Fruit fly (Drosophila melanogaster) whole organism, embryonic: ENCODE measurements around the gene CG4009.

ENCODE experiments used
- Atf6 ChIP-seq: fragments of 200-800 bp; sonication (Bioruptor generic); IDR thresholded peaks from 2 replicates; pipeline ENCODE4 v1.3.6; 2022; ENCODE audit warnings: missing biosample characterization, missing genetic modification characterization
- Bdp1 ChIP-seq: fragments of 200-800 bp; sonication (Bioruptor generic); optimal IDR thresholded peaks from 3 replicates; lab custom pipeline; 2016; ENCODE audit warnings: missing biosample characterization, missing genetic modification characterization
- CG10209 ChIP-seq: fragments of 200-800 bp; sonication (Bioruptor generic); optimal IDR thresholded peaks from 3 replicates; lab custom pipeline; 2017; ENCODE audit warnings: missing biosample characterization, mild to moderate bottlenecking, missing genetic modification characterization, missing genetic modification reagents
- CG10366 ChIP-seq: fragments of 200-800 bp; sonication (Bioruptor generic); IDR thresholded peaks from 2 replicates; pipeline ENCODE4 v1.3.6; 2022; ENCODE audit warnings: missing biosample characterization, missing genetic modification characterization
- CG10979 ChIP-seq: fragments of 200-800 bp; sonication (Bioruptor generic); optimal IDR thresholded peaks from 2 replicates; lab custom pipeline; 2018; ENCODE audit warnings: missing biosample characterization, mild to moderate bottlenecking, missing genetic modification characterization, moderate library complexity
- CG11695 ChIP-seq: fragments of 200-800 bp; sonication (Bioruptor generic); IDR thresholded peaks from 3 replicates; pipeline ENCODE4 v1.3.6; 2022; ENCODE audit warnings: missing biosample characterization, missing genetic modification characterization
- CG13894 ChIP-seq: fragments of 200-800 bp; sonication (Bioruptor generic); optimal IDR thresholded peaks from 3 replicates; lab custom pipeline; 2018; ENCODE audit warnings: missing biosample characterization, mild to moderate bottlenecking, missing genetic modification characterization, moderate library complexity
- CG14050 ChIP-seq: fragments of 200-800 bp; sonication (Bioruptor generic); IDR thresholded peaks from 3 replicates; pipeline ENCODE4 v1.3.6; 2022; ENCODE audit warnings: missing biosample characterization, missing genetic modification characterization
- CG14860 ChIP-seq: fragments of 200-800 bp; sonication (Bioruptor generic); IDR thresholded peaks from 3 replicates; pipeline ENCODE4 v1.3.6; 2022; ENCODE audit warnings: missing biosample characterization, missing genetic modification characterization; ENCODE audit not compliant: partially characterized antibody
- CG15011 ChIP-seq: fragments of 200-800 bp; sonication (Bioruptor generic); optimal IDR thresholded peaks from 3 replicates; lab custom pipeline; 2018; ENCODE audit warnings: missing biosample characterization, mild to moderate bottlenecking, missing genetic modification characterization
- CG17359 ChIP-seq: fragments of 200-800 bp; sonication (Bioruptor generic); optimal IDR thresholded peaks from 3 replicates; lab custom pipeline; 2018; ENCODE audit warnings: missing biosample characterization, mild to moderate bottlenecking, missing genetic modification characterization, moderate library complexity
- CG17912 ChIP-seq: fragments of 200-800 bp; sonication (Bioruptor generic); optimal IDR thresholded peaks from 2 replicates; lab custom pipeline; 2018; ENCODE audit warnings: missing biosample characterization, mild to moderate bottlenecking, missing genetic modification characterization
- CG31365 ChIP-seq: fragments of 200-800 bp; sonication (Bioruptor generic); optimal IDR thresholded peaks from 2 replicates; lab custom pipeline; 2018; ENCODE audit warnings: missing biosample characterization, mild to moderate bottlenecking, missing genetic modification characterization
- CG32532 ChIP-seq: fragments of 200-800 bp; sonication (Bioruptor generic); IDR thresholded peaks from 2 replicates; pipeline ENCODE4 v1.3.6; 2022; ENCODE audit warnings: missing biosample characterization, missing genetic modification characterization
- CG34376 ChIP-seq: fragments of 200-800 bp; sonication (Bioruptor generic); optimal IDR thresholded peaks from 2 replicates; lab custom pipeline; 2018; ENCODE audit warnings: missing biosample characterization, mild to moderate bottlenecking, missing genetic modification characterization
- CG43689 ChIP-seq: fragments of 200-800 bp; sonication (Bioruptor generic); IDR thresholded peaks from 2 replicates; pipeline ENCODE4 v1.3.6; 2022; ENCODE audit warnings: missing biosample characterization, missing genetic modification characterization
- CG4854 ChIP-seq: fragments of 200-800 bp; sonication (Bioruptor generic); optimal IDR thresholded peaks from 2 replicates; lab custom pipeline; 2016; ENCODE audit warnings: missing biosample characterization, missing genetic modification characterization, inconsistent platforms
- CG5953 ChIP-seq: fragments of 200-800 bp; sonication (Bioruptor generic); IDR thresholded peaks from 2 replicates; pipeline ENCODE4 v1.3.6; 2022; ENCODE audit warnings: missing biosample characterization, missing genetic modification characterization
- CG6175 ChIP-seq: fragments of 200-800 bp; sonication (Bioruptor generic); IDR thresholded peaks from 3 replicates; pipeline ENCODE4 v1.3.6; 2022; ENCODE audit warnings: missing biosample characterization, missing genetic modification characterization
- CG8089 ChIP-seq: fragments of 200-800 bp; sonication (Bioruptor generic); optimal IDR thresholded peaks from 3 replicates; lab custom pipeline; 2016; ENCODE audit warnings: missing biosample characterization, missing genetic modification characterization
- CG8281 ChIP-seq: fragments of 200-800 bp; sonication (Bioruptor generic); optimal IDR thresholded peaks from 2 replicates; lab custom pipeline; 2018; ENCODE audit warnings: missing biosample characterization, mild to moderate bottlenecking, missing genetic modification characterization, moderate library complexity
- CG8388 ChIP-seq: fragments of 200-800 bp; sonication (Bioruptor generic); optimal IDR thresholded peaks from 2 replicates; lab custom pipeline; 2019; ENCODE audit warnings: missing biosample characterization, mild to moderate bottlenecking, missing genetic modification characterization, moderate library complexity
- CG9437 ChIP-seq: fragments of 200-800 bp; sonication (Bioruptor generic); optimal IDR thresholded peaks from 2 replicates; lab custom pipeline; 2018; ENCODE audit warnings: missing biosample characterization, mild to moderate bottlenecking, missing genetic modification characterization
- Dek ChIP-seq: fragments of 200-800 bp; sonication (Bioruptor generic); optimal IDR thresholded peaks from 3 replicates; lab custom pipeline; 2019; ENCODE audit warnings: missing biosample characterization, mild to moderate bottlenecking, missing genetic modification characterization, moderate library complexity
- E2f2 ChIP-seq: fragments of 200-800 bp; sonication (Bioruptor generic); IDR thresholded peaks from 2 replicates; pipeline ENCODE4 v1.3.6; 2022; ENCODE audit warnings: missing biosample characterization, missing genetic modification characterization
- Fer3 ChIP-seq: fragments of 200-800 bp; sonication (Bioruptor generic); optimal IDR thresholded peaks from 2 replicates; lab custom pipeline; 2018; ENCODE audit warnings: missing biosample characterization, mild to moderate bottlenecking, missing genetic modification characterization, moderate library complexity
- HLH54F ChIP-seq: fragments of 200-800 bp; sonication (Bioruptor generic); optimal IDR thresholded peaks from 3 replicates; lab custom pipeline; 2016; ENCODE audit warnings: missing biosample characterization, missing genetic modification characterization
- Hr39 ChIP-seq: fragments of >200 bp; optimal IDR thresholded peaks from 2 replicates; lab custom pipeline; 2017
- Hr51 ChIP-seq, 2 experiments: fragments of 200-800 bp; sonication (Bioruptor generic); optimal IDR thresholded peaks; 2 replicates in 1 of 2; 3 replicates in 1 of 2; lab custom pipeline; 2016 to 2018; ENCODE audit warnings: missing biosample characterization in 2 of 2, missing genetic modification characterization in 2 of 2, mild to moderate bottlenecking in 1 of 2, moderate library complexity in 1 of 2
- Hr78 ChIP-seq, 2 experiments: fragments of 200-800 bp in 1 of 2; fragments of >200 bp in 1 of 2; sonication (Bioruptor generic) in 1 of 2; optimal IDR thresholded peaks; 2 replicates each; lab custom pipeline; 2017 to 2019; ENCODE audit warnings: missing biosample characterization in 2 of 2, missing genetic modification characterization in 2 of 2, mild to moderate bottlenecking in 1 of 2, moderate library complexity in 1 of 2
- Kr ChIP-seq: fragments of 200-800 bp; sonication (Bioruptor generic); optimal IDR thresholded peaks from 2 replicates; lab custom pipeline; 2017; ENCODE audit warnings: missing biosample characterization, mild to moderate bottlenecking, missing genetic modification characterization
- Max ChIP-seq: fragments of 200-800 bp; sonication (Bioruptor generic); optimal IDR thresholded peaks from 2 replicates; lab custom pipeline; 2016; ENCODE audit warnings: missing biosample characterization, mild to moderate bottlenecking, missing genetic modification characterization
- Pdp1 ChIP-seq, 2 experiments: fragments of 200-800 bp; sonication (Bioruptor generic); optimal IDR thresholded peaks; 3 replicates each; lab custom pipeline; 2016; ENCODE audit warnings: missing biosample characterization in 2 of 2, missing genetic modification characterization in 2 of 2, mild to moderate bottlenecking in 1 of 2, moderate library complexity in 1 of 2
- Rfx ChIP-seq: fragments of 200-800 bp; sonication (Bioruptor generic); IDR thresholded peaks from 2 replicates; pipeline ENCODE4 v1.3.6; 2022; ENCODE audit warnings: missing biosample characterization, missing genetic modification characterization
- Ssrp ChIP-seq: fragments of 200-800 bp; sonication (Bioruptor generic); optimal IDR thresholded peaks from 2 replicates; lab custom pipeline; 2018; ENCODE audit warnings: missing biosample characterization, mild to moderate bottlenecking, missing genetic modification characterization, moderate library complexity
- Taf1 ChIP-seq: fragments of 200-800 bp; sonication (Bioruptor generic); IDR thresholded peaks from 2 replicates; pipeline ENCODE4 v1.3.6; 2022; ENCODE audit warnings: missing biosample characterization, missing genetic modification characterization
- abd-A ChIP-seq: fragments of 200-800 bp; sonication (Bioruptor generic); optimal IDR thresholded peaks from 3 replicates; lab custom pipeline; 2019; ENCODE audit warnings: missing biosample characterization, mild to moderate bottlenecking, missing genetic modification characterization, moderate library complexity
- bbx ChIP-seq: fragments of 200-800 bp; sonication (Bioruptor generic); IDR thresholded peaks from 2 replicates; pipeline ENCODE4 v1.3.6; 2022; ENCODE audit warnings: missing biosample characterization, missing genetic modification characterization; ENCODE audit not compliant: partially characterized antibody
- bowl ChIP-seq: fragments of 200-800 bp; sonication (Bioruptor generic); IDR thresholded peaks from 2 replicates; pipeline ENCODE4 v1.3.6; 2022; ENCODE audit warnings: missing biosample characterization, missing genetic modification characterization
- emc ChIP-seq: fragments of 200-800 bp; sonication (Bioruptor generic); optimal IDR thresholded peaks from 2 replicates; lab custom pipeline; 2016; ENCODE audit warnings: missing biosample characterization, missing genetic modification characterization
- ems ChIP-seq: fragments of 200-800 bp; sonication (Bioruptor generic); optimal IDR thresholded peaks from 3 replicates; lab custom pipeline; 2016; ENCODE audit warnings: missing biosample characterization, missing genetic modification characterization
- fd96Cb ChIP-seq: fragments of 200-800 bp; sonication (Bioruptor generic); optimal IDR thresholded peaks from 2 replicates; lab custom pipeline; 2018; ENCODE audit warnings: missing biosample characterization, mild to moderate bottlenecking, missing genetic modification characterization, moderate library complexity
- grn ChIP-seq: fragments of 200-800 bp; sonication (Bioruptor generic); optimal IDR thresholded peaks from 3 replicates; lab custom pipeline; 2017; ENCODE audit warnings: missing biosample characterization, missing genetic modification characterization
- seq ChIP-seq: fragments of 200-800 bp; sonication (Bioruptor generic); IDR thresholded peaks from 2 replicates; pipeline ENCODE4 v1.3.6; 2022; ENCODE audit warnings: missing biosample characterization, missing genetic modification characterization
- sim ChIP-seq: fragments of 200-800 bp; sonication (Bioruptor generic); IDR thresholded peaks from 2 replicates; pipeline ENCODE4 v1.3.6; 2022; ENCODE audit warnings: missing biosample characterization, missing genetic modification characterization
- tio ChIP-seq: fragments of 200-800 bp; sonication (Bioruptor generic); optimal IDR thresholded peaks from 2 replicates; lab custom pipeline; 2017; ENCODE audit warnings: missing biosample characterization, missing genetic modification characterization, inconsistent platforms
- trem ChIP-seq: fragments of 200-800 bp; optimal IDR thresholded peaks from 3 replicates; lab custom pipeline; 2019; ENCODE audit warnings: missing biosample characterization, mild to moderate bottlenecking, missing genetic modification characterization, moderate library complexity
- tx ChIP-seq: fragments of 200-800 bp; sonication (Bioruptor generic); optimal IDR thresholded peaks from 2 replicates; lab custom pipeline; 2016; ENCODE audit warnings: missing biosample characterization, missing genetic modification characterization
- zen2 ChIP-seq: fragments of 200-800 bp; sonication (Bioruptor generic); IDR thresholded peaks from 3 replicates; pipeline ENCODE4 v1.3.6; 2022; ENCODE audit warnings: missing biosample characterization, missing genetic modification characterization; ENCODE audit not compliant: partially characterized antibody

The CG4009 gene

DNA sequence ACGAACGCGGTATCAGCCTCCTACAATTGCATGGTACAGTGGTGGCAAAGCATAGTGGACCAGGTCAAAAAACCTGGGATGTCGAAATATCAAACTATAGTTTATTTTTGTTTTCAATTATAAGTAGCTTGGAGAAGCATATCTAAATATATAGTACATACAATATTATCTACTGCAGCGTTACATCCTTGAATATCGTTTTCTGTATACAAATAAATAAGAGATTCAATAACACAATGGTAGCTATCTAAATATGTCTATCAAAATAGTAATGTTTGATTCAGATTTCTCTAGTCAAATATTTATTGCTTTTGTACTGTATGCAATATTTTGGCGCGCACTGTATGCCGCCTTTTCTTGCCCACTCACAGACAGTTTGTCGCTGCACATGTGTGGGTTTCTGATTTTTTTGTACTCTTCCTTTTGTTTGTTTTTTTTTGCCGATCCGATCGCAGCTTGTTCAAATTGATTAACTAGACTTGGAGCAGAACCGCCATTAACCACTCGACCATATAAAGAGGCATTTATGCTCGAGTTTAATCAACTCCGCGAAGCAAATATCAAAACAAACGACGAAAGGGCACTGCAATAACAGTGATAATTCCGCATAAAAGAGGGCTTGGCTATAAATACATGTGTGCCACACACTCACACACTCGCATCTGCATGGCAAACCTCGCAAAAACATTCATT lies 45.0 kb upstream of the CG4009 start:
- TF ChIP-seq Pdp1 (GFP tag; optimal IDR thresholded peaks at IDR 0.05; lab: Kevin White, UChicago) (peak; percentile 87 to 92), bbx (GFP tag; lab: Robert Waterston, UW) (no peak), Bdp1 (GFP tag; lab: Kevin White, UChicago) (peak; percentile 86), tio (GFP tag; lab: Kevin White, UChicago) (peak; percentile 97), CG9437 (GFP tag; lab: Kevin White, UChicago) (peak; percentile 94), CG32532 (peak; percentile 94), CG17359 (tag; lab: Kevin White, UChicago) (peak; percentile 95), seq (peak; percentile 96), CG15011 (GFP tag; lab: Kevin White, UChicago) (peak; percentile 91), Fer3 (tag; lab: Kevin White, UChicago) (peak; percentile 91), ems (GFP tag; lab: Kevin White, UChicago) (peak; percentile 92), tx (GFP tag; lab: Kevin White, UChicago) (peak; percentile 77), CG11695 (peak; percentile 98), Max (peak; percentile 96), CG14050 (GFP tag; lab: Robert Waterston, UW) (peak; percentile 93), CG10366 (GFP tag; lab: Robert Waterston, UW) (peak; percentile 91), zen2 (GFP tag; lab: Robert Waterston, UW) (no peak), E2f2 (GFP tag; lab: Robert Waterston, UW) (peak; percentile 78), CG17912 (GFP tag; lab: Kevin White, UChicago) (peak; percentile 79), Ssrp (tag; lab: Kevin White, UChicago) (peak; percentile 96), Hr78 (GFP tag; optimal IDR thresholded peaks at IDR 0.05; lab: Kevin White, UChicago) (peak in 1 of 2 experiments; percentile 91), grn (peak; percentile 80), HLH54F (GFP tag; lab: Kevin White, UChicago) (peak; percentile 86), CG10979 (tag; lab: Kevin White, UChicago) (peak; percentile 97), CG8281 (tag; lab: Kevin White, UChicago) (peak; percentile 87), CG5953 (GFP tag; lab: Robert Waterston, UW) (peak; percentile 92), sim (GFP tag; lab: Robert Waterston, UW) (peak; percentile 90; the same call in 1 of the 2 replicates), bowl (peak; percentile 75; the same call in 1 of the 2 replicates), Dek (peak; percentile 92), Atf6 (peak; percentile 93), emc (peak; percentile 53), trem (tag; lab: Kevin White, UChicago) (peak; percentile 93), CG4854 (peak; percentile 87), CG13894 (tag; lab: Kevin White, UChicago) (peak; percentile 74), CG14860 (no peak), Kr (GFP tag; lab: Kevin White, UChicago) (peak; percentile 66), Hr51 (GFP tag; optimal IDR thresholded peaks at IDR 0.05; lab: Kevin White, UChicago) (peak; percentile 85 to 98), Taf1 (GFP tag; lab: Robert Waterston, UW) (peak; percentile 82; the same call in 1 of the 2 replicates), CG34376 (GFP tag; lab: Kevin White, UChicago) (peak; percentile 88), fd96Cb (tag; lab: Kevin White, UChicago) (peak; percentile 94), CG6175 (GFP tag; lab: Robert Waterston, UW) (peak; percentile 82), CG8089 (GFP tag; lab: Kevin White, UChicago) (peak; percentile 83), CG10209 (GFP tag; lab: Kevin White, UChicago) (peak; percentile 96), CG43689 (GFP tag; lab: Robert Waterston, UW) (peak; percentile 85), CG31365 (tag; lab: Kevin White, UChicago) (peak; percentile 80), abd-A (tag; lab: Kevin White, UChicago) (no peak), Hr39 (no peak), CG8388 (GFP tag; lab: Kevin White, UChicago) (peak; percentile 99), Rfx (GFP tag; lab: Robert Waterston, UW) (peak; percentile 92)
